Fruit fly (Drosophila melanogaster) whole organism, embryonic: ENCODE results near the gene CG8112.

Source experiments
- CG14710 ChIP-seq: fragments of 200-800 bp; sonication (Bioruptor generic); optimal IDR thresholded peaks from 3 replicates; lab custom pipeline; 2019; ENCODE audit warnings: missing biosample characterization, mild to moderate bottlenecking, missing genetic modification characterization, moderate library complexity
- Sry-δ ChIP-seq: fragments of 200-800 bp; sonication (Bioruptor generic); optimal IDR thresholded peaks from 2 replicates; lab custom pipeline; 2016; ENCODE audit warnings: missing biosample characterization, missing genetic modification characterization

dm6 chr3R:8670529-8671491 is 41.9 kb upstream of the CG8112 start, which contains the start of gene p:
- TF ChIP-seq CG14710 (tag; lab: Kevin White, UChicago) (peak; percentile 6), Sry-δ (GFP tag; lab: Kevin White, UChicago) (no peak)
